Fruit fly (Drosophila melanogaster) whole organism, embryonic: ENCODE measurements around the gene CG12477.

Source experiments
- Awh ChIP-seq: fragments of 200-800 bp; sonication (Bioruptor generic); IDR thresholded peaks from 2 replicates; pipeline ENCODE4, ENCODE4 v1.3.6; 2022; ENCODE audit warnings: missing biosample characterization, missing genetic modification characterization
- CG10267 ChIP-seq: fragments of 200-800 bp; sonication (Bioruptor generic); optimal IDR thresholded peaks from 2 replicates; lab custom pipeline; 2018; ENCODE audit warnings: missing biosample characterization, mild to moderate bottlenecking, missing genetic modification characterization, moderate library complexity
- CG12219 ChIP-seq: fragments of 200-800 bp; sonication (Bioruptor generic); optimal IDR thresholded peaks from 3 replicates; lab custom pipeline; 2018; ENCODE audit warnings: missing biosample characterization, mild to moderate bottlenecking, missing genetic modification characterization
- CG13287 ChIP-seq: fragments of 200-800 bp; sonication (Bioruptor generic); IDR thresholded peaks from 2 replicates; pipeline ENCODE4 v1.3.6; 2022; ENCODE audit warnings: missing biosample characterization, missing genetic modification characterization; ENCODE audit not compliant: partially characterized antibody
- CG15269 ChIP-seq: fragments of 200-800 bp; sonication (Bioruptor generic); optimal IDR thresholded peaks from 2 replicates; lab custom pipeline; 2018; ENCODE audit warnings: missing biosample characterization, mild to moderate bottlenecking, missing genetic modification characterization, moderate library complexity
- CG15601 ChIP-seq: fragments of 200-800 bp; sonication (Bioruptor generic); optimal IDR thresholded peaks from 3 replicates; lab custom pipeline; 2019; ENCODE audit warnings: missing biosample characterization, mild to moderate bottlenecking, missing genetic modification characterization, moderate library complexity
- CG1603 ChIP-seq: fragments of 200-800 bp; sonication (Bioruptor generic); optimal IDR thresholded peaks from 2 replicates; lab custom pipeline; 2019; ENCODE audit warnings: missing biosample characterization, mild to moderate bottlenecking, missing genetic modification characterization, moderate library complexity
- CG17802 ChIP-seq: fragments of 200-800 bp; sonication (Bioruptor generic); optimal IDR thresholded peaks from 2 replicates; lab custom pipeline; 2018; ENCODE audit warnings: missing biosample characterization, mild to moderate bottlenecking, missing genetic modification characterization, moderate library complexity
- CG2199 ChIP-seq: fragments of 200-800 bp; sonication (Bioruptor generic); IDR thresholded peaks from 3 replicates; pipeline ENCODE4 v1.3.6; 2022; ENCODE audit warnings: missing biosample characterization, missing genetic modification characterization
- CG30431 ChIP-seq: fragments of 200-800 bp; sonication (Bioruptor generic); optimal IDR thresholded peaks from 2 replicates; lab custom pipeline; 2017; ENCODE audit warnings: missing biosample characterization, missing genetic modification characterization
- CG34224 ChIP-seq: fragments of 200-800 bp; sonication (Bioruptor generic); IDR thresholded peaks from 3 replicates; pipeline ENCODE4 v1.3.6; 2022; ENCODE audit warnings: missing biosample characterization, missing genetic modification characterization; ENCODE audit not compliant: partially characterized antibody
- CG4820 ChIP-seq: fragments of 200-800 bp; sonication (Bioruptor generic); optimal IDR thresholded peaks from 3 replicates; lab custom pipeline; 2016; ENCODE audit warnings: missing biosample characterization, missing genetic modification characterization
- CG4854 ChIP-seq: fragments of 200-800 bp; sonication (Bioruptor generic); optimal IDR thresholded peaks from 2 replicates; lab custom pipeline; 2016; ENCODE audit warnings: missing biosample characterization, missing genetic modification characterization, inconsistent platforms
- CG5953 ChIP-seq: fragments of 200-800 bp; sonication (Bioruptor generic); IDR thresholded peaks from 2 replicates; pipeline ENCODE4 v1.3.6; 2022; ENCODE audit warnings: missing biosample characterization, missing genetic modification characterization
- CG6813 ChIP-seq: fragments of 200-800 bp; sonication (Bioruptor generic); optimal IDR thresholded peaks from 2 replicates; lab custom pipeline; 2017; ENCODE audit warnings: missing biosample characterization, missing genetic modification characterization, mild to moderate bottlenecking, moderate library complexity, missing genetic modification reagents
- CG6854 ChIP-seq: fragments of 200-800 bp; sonication (Bioruptor generic); optimal IDR thresholded peaks from 3 replicates; lab custom pipeline; 2017; ENCODE audit warnings: missing biosample characterization, mild to moderate bottlenecking, missing genetic modification characterization
- CG8281 ChIP-seq: fragments of 200-800 bp; sonication (Bioruptor generic); optimal IDR thresholded peaks from 2 replicates; lab custom pipeline; 2018; ENCODE audit warnings: missing biosample characterization, mild to moderate bottlenecking, missing genetic modification characterization, moderate library complexity
- Dip3 ChIP-seq: fragments of 200-800 bp; sonication (Bioruptor generic); optimal IDR thresholded peaks from 3 replicates; lab custom pipeline; 2016; ENCODE audit warnings: missing biosample characterization, missing genetic modification characterization
- HLH4C ChIP-seq: fragments of 200-800 bp; sonication (Bioruptor generic); IDR thresholded peaks from 3 replicates; pipeline ENCODE4 v1.3.6; 2022; ENCODE audit warnings: missing biosample characterization, missing genetic modification characterization; ENCODE audit not compliant: partially characterized antibody
- HmgZ ChIP-seq: fragments of 200-800 bp; sonication (Bioruptor generic); optimal IDR thresholded peaks from 2 replicates; lab custom pipeline; 2018; ENCODE audit warnings: missing biosample characterization, mild to moderate bottlenecking, missing genetic modification characterization
- PHDP ChIP-seq: fragments of 200-800 bp; sonication (Bioruptor generic); optimal IDR thresholded peaks from 3 replicates; lab custom pipeline; 2018; ENCODE audit warnings: missing biosample characterization, mild to moderate bottlenecking, missing genetic modification characterization, moderate library complexity
- Stat92E ChIP-seq, 3 experiments: fragments of >200 bp in 2 of 3; fragments of 200-800 bp in 1 of 3; sonication (Bioruptor generic) in 1 of 3; optimal IDR thresholded peaks; 2 replicates each; lab custom pipeline; 2017 to 2019; ENCODE audit warnings: missing biosample characterization in 3 of 3, missing genetic modification characterization in 3 of 3, mild to moderate bottlenecking in 1 of 3, moderate library complexity in 1 of 3
- TFAM ChIP-seq: fragments of 200-800 bp; sonication (Bioruptor generic); optimal IDR thresholded peaks from 2 replicates; lab custom pipeline; 2017; ENCODE audit warnings: missing biosample characterization, missing genetic modification characterization, inconsistent platforms
- bab2 ChIP-seq: fragments of 200-800 bp; sonication (Bioruptor generic); optimal IDR thresholded peaks from 2 replicates; lab custom pipeline; 2016; ENCODE audit warnings: missing biosample characterization, missing genetic modification characterization
- bigmax ChIP-seq: fragments of 200-800 bp; sonication (Bioruptor generic); optimal IDR thresholded peaks from 2 replicates; lab custom pipeline; 2018; ENCODE audit warnings: missing biosample characterization, mild to moderate bottlenecking, missing genetic modification characterization
- bowl ChIP-seq: fragments of 200-800 bp; sonication (Bioruptor generic); IDR thresholded peaks from 2 replicates; pipeline ENCODE4 v1.3.6; 2022; ENCODE audit warnings: missing biosample characterization, missing genetic modification characterization
- btn ChIP-seq: fragments of 200-800 bp; sonication (Bioruptor generic); optimal IDR thresholded peaks from 2 replicates; lab custom pipeline; 2016; ENCODE audit warnings: missing biosample characterization, missing genetic modification characterization
- cas ChIP-seq: fragments of 200-800 bp; sonication (Bioruptor generic); IDR thresholded peaks from 2 replicates; pipeline ENCODE4 v1.3.6; 2022; ENCODE audit warnings: missing biosample characterization, missing genetic modification characterization
- chif ChIP-seq, 2 experiments: fragments of 200-800 bp; sonication (Bioruptor generic); optimal IDR thresholded peaks; 3 replicates each; lab custom pipeline; 2016; ENCODE audit warnings: missing biosample characterization in 2 of 2, missing genetic modification characterization in 2 of 2
- hkb ChIP-seq, 2 experiments: fragments of 200-800 bp in 1 of 2; fragments of >200 bp in 1 of 2; sonication (Bioruptor generic) in 1 of 2; IDR thresholded peaks in 1 of 2; optimal IDR thresholded peaks in 1 of 2; 2 replicates each; pipeline versions ENCODE4 v1.3.6 to Lab custom; 2017 to 2022; ENCODE audit warnings: missing biosample characterization in 1 of 2, missing genetic modification characterization in 1 of 2
- lov ChIP-seq, 2 experiments: fragments of 200-800 bp in 1 of 2; fragments of >200 bp in 1 of 2; sonication (Bioruptor generic) in 1 of 2; IDR thresholded peaks in 1 of 2; optimal IDR thresholded peaks in 1 of 2; 2 replicates in 1 of 2; 3 replicates in 1 of 2; pipeline versions ENCODE4 v1.3.6 to Lab custom; 2017 to 2022; ENCODE audit warnings: missing biosample characterization in 1 of 2, missing genetic modification characterization in 1 of 2
- nmo ChIP-seq: fragments of 200-800 bp; sonication (Bioruptor generic); optimal IDR thresholded peaks from 2 replicates; lab custom pipeline; 2018; ENCODE audit warnings: missing biosample characterization, mild to moderate bottlenecking, missing genetic modification characterization, moderate library complexity
- odd ChIP-seq: fragments of 200-800 bp; sonication (Bioruptor generic); optimal IDR thresholded peaks from 2 replicates; lab custom pipeline; 2017; ENCODE audit warnings: missing biosample characterization, mild to moderate bottlenecking, missing genetic modification characterization
- ro ChIP-seq: fragments of 200-800 bp; sonication (Bioruptor generic); IDR thresholded peaks from 2 replicates; pipeline ENCODE4 v1.3.6; 2022; ENCODE audit warnings: missing biosample characterization, missing genetic modification characterization
- sisA ChIP-seq: fragments of 200-800 bp; sonication (Bioruptor generic); IDR thresholded peaks from 2 replicates; pipeline ENCODE4 v1.3.6; 2022; ENCODE audit warnings: missing biosample characterization, missing genetic modification characterization
- slbo ChIP-seq: fragments of 200-800 bp; sonication (Bioruptor generic); IDR thresholded peaks from 2 replicates; pipeline ENCODE4 v1.3.6; 2022; ENCODE audit warnings: missing biosample characterization, missing genetic modification characterization
- sqz ChIP-seq: fragments of 200-800 bp; sonication (Bioruptor generic); optimal IDR thresholded peaks from 3 replicates; lab custom pipeline; 2018; ENCODE audit warnings: missing biosample characterization, mild to moderate bottlenecking, missing genetic modification characterization
- ssp ChIP-seq: fragments of 200-800 bp; sonication (Bioruptor generic); IDR thresholded peaks from 2 replicates; pipeline ENCODE4 v1.3.6; 2022; ENCODE audit warnings: missing biosample characterization, missing genetic modification characterization
- stc ChIP-seq: fragments of 200-800 bp; sonication (Bioruptor generic); IDR thresholded peaks from 2 replicates; pipeline ENCODE4 v1.3.6; 2022; ENCODE audit warnings: missing biosample characterization, missing genetic modification characterization
- ttk ChIP-seq: fragments of 200-800 bp; sonication (Bioruptor generic); IDR thresholded peaks from 2 replicates; pipeline ENCODE4 v2.1.2; 2022; ENCODE audit warnings: missing biosample characterization, missing genetic modification characterization
- tup ChIP-seq: fragments of 200-800 bp; sonication (Bioruptor generic); optimal IDR thresholded peaks from 2 replicates; lab custom pipeline; 2016; ENCODE audit warnings: missing biosample characterization, mild to moderate bottlenecking, missing genetic modification characterization, moderate library complexity
- vnd ChIP-seq: fragments of 200-800 bp; sonication (Bioruptor generic); IDR thresholded peaks from 3 replicates; pipeline ENCODE4 v1.3.6; 2022; ENCODE audit warnings: missing biosample characterization, missing genetic modification characterization; ENCODE audit not compliant: partially characterized antibody
- yki ChIP-seq: fragments of >200 bp; optimal IDR thresholded peaks from 3 replicates; lab custom pipeline; 2018

Gene CG12477

dm6 chr3L:18771095-18772013, 48.3 kb upstream of the CG12477 start (continued):
- TF ChIP-seq chif (GFP tag; optimal IDR thresholded peaks at IDR 0.05; lab: Kevin White, UChicago) (no peak), slbo (GFP tag; lab: Robert Waterston, UW) (peak; percentile 47), CG1603 (tag; lab: Kevin White, UChicago) (peak; percentile 31), Stat92E (GFP tag; optimal IDR thresholded peaks at IDR 0.05; lab: Kevin White, UChicago) (peak in 1 of 3 experiments; percentile 4), lov (optimal IDR thresholded peaks at IDR 0.05; lab: Kevin White, UChicago) (no peak), lov (GFP tag; IDR thresholded peaks at IDR 0.05; lab: Robert Waterston, UW) (peak; percentile 68; the same call in 1 of the 3 replicates), HmgZ (no peak), CG12219 (no peak), CG4820 (GFP tag; lab: Kevin White, UChicago) (no peak), nmo (GFP tag; lab: Kevin White, UChicago) (peak; percentile 37), stc (peak; percentile 37; the same call in 1 of the 2 replicates), ro (GFP tag; lab: Robert Waterston, UW) (no peak), yki (lab: Kevin White, UChicago) (peak; percentile 2), ttk (GFP tag; lab: Robert Waterston, UW) (peak; percentile 23; the same call in 1 of the 2 replicates)

DNA sequence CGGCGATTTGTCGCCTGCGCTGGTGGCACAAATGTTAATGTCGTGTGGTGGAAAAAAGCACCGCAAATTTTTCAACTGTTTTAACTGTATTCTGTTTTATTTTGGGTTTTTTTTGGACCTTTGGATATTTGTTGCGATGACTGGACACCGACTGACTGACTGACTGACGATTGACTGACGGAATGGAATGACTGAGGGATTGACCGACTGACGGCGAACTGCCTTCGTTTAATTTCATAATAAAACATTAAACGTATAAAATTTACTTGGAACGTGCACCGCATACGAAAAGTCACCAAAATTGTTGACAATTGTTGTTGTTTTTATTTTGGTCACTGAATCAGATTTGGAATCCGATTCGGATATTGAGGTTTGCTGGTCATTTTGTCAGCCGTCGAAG, 46.7 kb upstream of the CG12477 start:
- TF ChIP-seq cas (no peak), CG6813 (no peak), PHDP (tag; lab: Kevin White, UChicago) (no peak), CG8281 (tag; lab: Kevin White, UChicago) (peak; percentile 98), CG5953 (no peak), odd (GFP tag; lab: Kevin White, UChicago) (no peak), CG34224 (GFP tag; lab: Robert Waterston, UW) (no peak), CG2199 (GFP tag; lab: Robert Waterston, UW) (no peak), vnd (GFP tag; lab: Robert Waterston, UW) (0 out of 3 replicates have a peak, but pooled peaks have one; percentile 21), sisA (GFP tag; lab: Robert Waterston, UW) (no peak), btn (GFP tag; lab: Kevin White, UChicago) (no peak), bigmax (no peak), ssp (GFP tag; lab: Robert Waterston, UW) (no peak)

DNA sequence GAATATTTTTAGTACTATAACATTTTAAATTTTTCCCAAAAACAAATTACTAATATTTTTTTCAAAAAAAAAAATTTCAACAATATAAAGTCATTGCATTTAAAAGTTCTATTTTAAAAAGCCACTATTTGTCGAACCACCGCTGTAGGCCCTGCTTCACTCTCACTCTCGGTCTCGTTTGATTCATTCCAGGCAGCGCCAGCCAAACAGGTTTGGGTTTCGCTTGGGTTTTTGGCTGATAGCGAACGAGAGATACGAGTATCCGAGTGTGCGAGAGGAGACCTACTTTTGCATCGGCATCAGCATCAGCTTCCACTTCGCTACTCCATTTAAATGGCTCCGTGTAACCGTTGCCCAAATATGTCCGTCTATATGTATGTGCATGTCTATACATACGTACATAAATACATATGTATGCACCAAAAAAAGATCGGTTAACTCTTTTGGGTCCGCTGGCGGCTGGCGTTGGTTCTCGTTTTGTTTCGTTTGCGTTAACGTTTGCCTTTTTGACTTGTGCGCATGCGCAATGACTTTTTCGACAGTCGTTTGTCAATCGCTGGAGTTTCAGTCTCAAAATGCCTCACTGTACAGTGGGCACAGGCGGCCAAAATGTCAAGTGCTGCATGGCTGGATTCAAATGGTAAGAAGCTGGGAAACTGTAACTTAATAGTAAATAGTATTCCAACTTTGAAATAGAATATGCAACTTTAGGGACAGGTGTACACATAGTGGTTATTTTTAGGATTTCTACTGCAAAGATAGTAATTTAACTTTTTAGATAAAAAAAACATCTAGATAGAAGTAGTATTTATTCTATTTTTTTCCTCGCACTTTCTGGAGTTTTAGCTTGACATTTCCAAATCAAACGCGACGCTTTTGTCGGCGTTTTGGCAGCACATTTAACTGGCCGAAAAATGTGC, 46.0 kb upstream of the CG12477 start:
- TF ChIP-seq CG10267 (peak; percentile 42), CG6854 (GFP tag; lab: Kevin White, UChicago) (peak; percentile 57), CG2199 (GFP tag; lab: Robert Waterston, UW) (no peak), tup (GFP tag; lab: Kevin White, UChicago) (no peak), CG15269 (tag; lab: Kevin White, UChicago) (peak; percentile 86), CG4854 (GFP tag; lab: Kevin White, UChicago) (peak; percentile 29), bowl (GFP tag; lab: Robert Waterston, UW) (peak; percentile 54; the same call in 1 of the 2 replicates), CG13287 (GFP tag; lab: Robert Waterston, UW) (peak; percentile 29; the same call in 1 of the 2 replicates), bab2 (GFP tag; lab: Kevin White, UChicago) (peak; percentile 61), sqz (GFP tag; lab: Kevin White, UChicago) (peak; percentile 70), CG15601 (tag; lab: Kevin White, UChicago) (peak; percentile 12), CG30431 (peak; percentile 25), Dip3 (peak; percentile 19), HLH4C (GFP tag; lab: Robert Waterston, UW) (no peak), CG17802 (no peak), TFAM (GFP tag; lab: Kevin White, UChicago) (no peak), Awh (GFP tag; lab: Robert Waterston, UW) (peak; percentile 44; the same call in 1 of the 2 replicates), hkb (optimal IDR thresholded peaks at IDR 0.05; lab: Kevin White, UChicago) (no peak), hkb (GFP tag; IDR thresholded peaks at IDR 0.05; lab: Robert Waterston, UW) (peak; percentile 87)
